Worm (Caenorhabditis elegans): ENCODE results near the gene fut-1.
A peak's percentile ranks its signal among the peaks of the same experiment; 100 is the strongest.

fut-1 gene

DNA sequence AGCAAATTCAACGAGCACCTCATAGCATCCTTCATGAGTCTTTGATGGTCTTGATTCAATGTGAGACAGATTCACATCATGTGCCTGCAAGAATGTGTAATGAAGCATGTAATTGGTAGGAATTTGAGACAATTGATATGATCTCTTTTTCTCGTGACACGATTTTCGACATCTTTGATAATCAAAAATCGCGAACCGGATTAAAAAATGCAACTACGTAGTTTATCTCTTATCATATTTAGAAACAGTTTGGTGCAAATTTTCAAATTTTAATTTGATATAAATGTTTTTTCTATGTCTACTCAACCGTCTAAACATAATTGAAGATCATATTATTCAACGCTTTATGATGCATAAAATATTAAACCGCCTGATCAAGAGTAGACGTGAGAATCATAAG, 4.9 kb upstream of the fut-1 start:
- TF ChIP-seq nhr-12 (tag; optimal IDR thresholded peaks at IDR 0.05) (no peak), sem-2 (GFP tag; optimal IDR thresholded peaks at IDR 0.05) (no peak), flh-1 (GFP tag; optimal IDR thresholded peaks at IDR 0.05) (no peak), ham-2 (GFP tag; optimal IDR thresholded peaks at IDR 0.05) (no peak), blmp-1 (tag; optimal IDR thresholded peaks at IDR 0.05) (no peak), zip-8 (tag; optimal IDR thresholded peaks at IDR 0.05) (no peak)

DNA sequence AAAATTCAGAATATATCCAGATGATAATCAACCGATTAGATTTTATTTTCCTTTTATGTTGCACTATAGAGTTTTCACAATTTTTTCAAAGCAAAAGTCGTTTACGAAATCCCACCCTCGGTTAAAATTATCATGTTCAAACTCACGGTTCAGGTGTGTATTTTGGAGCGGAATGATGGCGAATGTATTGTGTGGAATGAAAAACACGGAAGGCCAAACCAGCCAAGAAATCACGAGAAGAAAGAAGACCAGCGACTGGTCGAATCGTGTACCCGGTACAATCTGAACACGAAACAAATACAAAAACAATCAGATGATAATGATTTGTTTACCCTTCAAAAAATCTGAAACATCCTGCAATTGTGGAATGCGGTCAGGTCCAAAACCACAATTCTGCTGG, 4.0 kb upstream of the fut-1 start:
- TF ChIP-seq bed-3 (GFP tag; optimal IDR thresholded peaks at IDR 0.05) = no peak
- no peak for TF ChIP-seq M03D4.4 (tag; optimal IDR thresholded peaks at IDR 0.05)
- no peak for TF ChIP-seq tbx-8 (GFP tag; optimal IDR thresholded peaks at IDR 0.05)
- TF ChIP-seq flh-1 (GFP tag; optimal IDR thresholded peaks at IDR 0.05) = no peak
- TF ChIP-seq unc-120 (tag; optimal IDR thresholded peaks at IDR 0.05; ENCODE audit: poor library complexity, severe bottlenecking) = no peak

DNA sequence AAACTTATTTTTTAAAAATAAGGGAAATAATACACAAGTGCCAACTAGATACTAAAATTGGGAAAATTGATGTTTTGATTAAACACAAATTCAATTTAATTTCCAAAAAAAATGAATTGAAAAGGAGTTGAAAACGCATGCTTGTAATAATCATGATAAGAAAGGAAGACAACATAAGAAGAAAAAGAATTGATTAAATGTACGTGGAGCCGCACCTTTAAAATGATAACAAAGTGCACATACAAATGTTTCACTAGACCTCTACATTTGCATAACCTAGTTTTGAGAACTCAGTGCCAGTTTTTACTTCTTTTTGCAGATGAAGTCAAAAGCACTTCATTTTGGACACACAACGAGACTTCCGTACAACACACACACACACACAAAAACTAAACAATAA, 2.3 kb upstream of the fut-1 start:
- no peak for TF ChIP-seq ztf-11 (tag; optimal IDR thresholded peaks at IDR 0.05)
- no peak for TF ChIP-seq ceh-39 (tag; optimal IDR thresholded peaks at IDR 0.05)
- no peak for TF ChIP-seq zip-8 (tag; optimal IDR thresholded peaks at IDR 0.05)
- TF ChIP-seq mab-5 (tag; optimal IDR thresholded peaks at IDR 0.05) = no peak
- TF ChIP-seq mls-2 (tag; optimal IDR thresholded peaks at IDR 0.05) = no peak
- no peak for TF ChIP-seq sem-2 (GFP tag; optimal IDR thresholded peaks at IDR 0.05)
- no peak for TF ChIP-seq nhr-237 (tag; optimal IDR thresholded peaks at IDR 0.05)
- no peak for TF ChIP-seq nhr-2 (tag; optimal IDR thresholded peaks at IDR 0.05)
- TF ChIP-seq unc-120 (tag; optimal IDR thresholded peaks at IDR 0.05; ENCODE audit: poor library complexity, severe bottlenecking) = no peak
- TF ChIP-seq ham-2 (GFP tag; optimal IDR thresholded peaks at IDR 0.05) = no peak
- TF ChIP-seq ces-1 (GFP tag; optimal IDR thresholded peaks at IDR 0.05) = no peak
- TF ChIP-seq hlh-1 (tag; optimal IDR thresholded peaks at IDR 0.05) = no peak
- no peak for TF ChIP-seq lsy-2 (tag; optimal IDR thresholded peaks at IDR 0.05)

DNA sequence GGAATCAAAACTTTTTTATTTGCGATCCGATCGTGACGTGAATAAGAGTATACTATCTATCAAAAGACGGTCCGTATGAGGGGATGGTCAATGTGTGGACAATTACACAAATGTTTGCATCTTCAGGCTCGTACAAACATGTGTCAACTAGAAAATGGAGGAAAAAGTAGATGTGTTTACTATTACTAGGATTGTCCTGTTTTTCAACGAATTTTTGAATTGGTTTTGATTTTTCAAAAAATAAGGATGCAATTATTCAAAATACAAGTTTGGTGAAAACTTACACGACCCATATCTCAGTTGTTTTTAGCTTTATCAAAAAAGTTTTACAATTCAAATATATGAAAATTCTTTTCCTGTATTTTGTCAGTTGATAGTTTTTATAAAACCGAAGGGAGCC, 4.1 kb downstream of the fut-1 start, which contains the start of gene K08F8.7:
Gene K08F8.7 (minus strand): TSS at position 101 of the 400 bp plus-strand sequence.
- TF ChIP-seq M03D4.4 (tag; optimal IDR thresholded peaks at IDR 0.05) = no peak
- no peak for TF ChIP-seq blmp-1 (tag; optimal IDR thresholded peaks at IDR 0.05)
- TF ChIP-seq nhr-28 (tag; optimal IDR thresholded peaks at IDR 0.05) = no peak

DNA sequence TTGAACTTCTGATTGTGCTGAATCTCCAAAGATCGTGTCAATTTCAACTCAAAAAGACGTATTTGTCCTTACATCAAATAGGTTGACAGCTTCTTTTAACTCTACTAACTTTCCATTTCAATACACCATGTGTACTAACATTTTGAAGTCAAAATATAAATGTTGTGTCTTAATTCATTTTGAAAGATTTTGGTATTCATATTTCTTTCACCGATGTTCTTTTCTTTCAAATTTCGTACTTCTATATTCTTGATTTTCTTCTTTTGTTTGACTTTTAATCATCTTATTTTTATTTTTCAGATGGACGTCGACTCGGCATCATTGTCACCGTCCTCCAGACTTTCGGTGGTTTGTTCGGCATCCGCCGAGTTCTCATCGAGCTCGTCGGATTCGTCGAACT, 7.7 kb downstream of the fut-1 start, which contains the start of gene atf-2:
Gene atf-2 (plus strand): TSS at position 301 of the 400 bp plus-strand sequence.
- TF ChIP-seq unc-39 (tag; optimal IDR thresholded peaks at IDR 0.05) (no peak), lin-32 (GFP tag; optimal IDR thresholded peaks at IDR 0.05) (no peak), ces-1 (GFP tag; optimal IDR thresholded peaks at IDR 0.05) (no peak), M03D4.4 (tag; optimal IDR thresholded peaks at IDR 0.05) (no peak), elt-3 (tag; optimal IDR thresholded peaks at IDR 0.05) (no peak), sem-2 (GFP tag; optimal IDR thresholded peaks at IDR 0.05) (no peak), nhr-237 (tag; optimal IDR thresholded peaks at IDR 0.05) (no peak), cnd-1 (tag; optimal IDR thresholded peaks at IDR 0.05) (no peak), sptf-1 (tag; optimal IDR thresholded peaks at IDR 0.05) (no peak), ham-2 (GFP tag; optimal IDR thresholded peaks at IDR 0.05) (no peak), hlh-1 (tag; optimal IDR thresholded peaks at IDR 0.05) (no peak), mep-1 (tag; optimal IDR thresholded peaks at IDR 0.05) (no peak), ceh-39 (tag; optimal IDR thresholded peaks at IDR 0.05) (no peak), mls-2 (tag; optimal IDR thresholded peaks at IDR 0.05) (no peak), tbx-8 (GFP tag; optimal IDR thresholded peaks at IDR 0.05) (no peak)

DNA sequence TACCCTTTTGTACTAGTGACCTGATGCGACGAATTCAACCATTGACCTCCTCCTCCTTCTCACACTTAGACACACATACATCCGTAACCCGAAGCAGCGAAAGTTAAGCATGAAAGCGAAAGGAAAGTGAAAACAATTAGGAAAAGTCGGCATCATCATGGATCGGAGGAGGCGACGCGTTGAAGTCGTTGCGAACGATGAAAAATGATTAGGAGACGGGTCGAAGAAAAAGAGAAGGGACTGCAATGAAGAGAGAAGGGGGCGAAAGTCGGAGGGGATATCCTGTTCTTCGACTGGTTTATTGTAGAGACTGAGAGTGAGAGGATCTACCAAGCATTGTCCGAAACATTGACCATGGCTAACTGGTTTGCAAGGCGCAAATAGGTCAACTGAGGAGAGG, 8.4 kb downstream of the fut-1 start:
- no peak for TF ChIP-seq unc-120 (tag; optimal IDR thresholded peaks at IDR 0.05; ENCODE audit: poor library complexity, severe bottlenecking)
- peak; percentile 100 for TF ChIP-seq blmp-1 (tag; optimal IDR thresholded peaks at IDR 0.05)
- TF ChIP-seq elt-3 (tag; optimal IDR thresholded peaks at IDR 0.05) = no peak
- TF ChIP-seq mep-1 (tag; optimal IDR thresholded peaks at IDR 0.05) = peak; percentile 5
- TF ChIP-seq nhr-237 (tag; optimal IDR thresholded peaks at IDR 0.05) = peak; percentile 8
- TF ChIP-seq ham-2 (GFP tag; optimal IDR thresholded peaks at IDR 0.05) = peak; percentile 99
- TF ChIP-seq elt-1 (tag; optimal IDR thresholded peaks at IDR 0.05; ENCODE audit: borderline replicate concordance, insufficient read depth) = peak; percentile 1

DNA sequence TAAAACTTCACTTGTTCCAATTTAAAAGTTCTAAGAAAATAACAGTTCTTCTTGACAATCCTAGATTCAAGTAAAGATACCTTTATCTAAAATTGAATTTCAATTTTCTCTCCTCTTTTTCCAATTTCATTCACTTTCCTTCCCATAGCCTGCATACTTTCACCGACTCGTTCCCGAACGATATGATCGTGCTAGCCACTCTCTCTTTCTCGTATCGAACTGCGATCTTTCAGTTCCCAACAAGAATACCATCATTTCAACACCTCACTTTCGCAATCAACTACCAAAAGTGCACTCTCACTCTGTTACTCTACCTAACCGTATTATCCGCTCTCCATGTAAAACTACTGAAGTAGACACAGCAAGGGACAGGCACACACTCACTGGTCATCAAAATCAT, 9.3 kb downstream of the fut-1 start:
- TF ChIP-seq M03D4.4 (tag; optimal IDR thresholded peaks at IDR 0.05) = no peak
- TF ChIP-seq unc-120 (tag; optimal IDR thresholded peaks at IDR 0.05; ENCODE audit: poor library complexity, severe bottlenecking) = no peak
- TF ChIP-seq bed-3 (GFP tag; optimal IDR thresholded peaks at IDR 0.05) = no peak
- TF ChIP-seq lin-32 (GFP tag; optimal IDR thresholded peaks at IDR 0.05) = no peak
- TF ChIP-seq ztf-11 (tag; optimal IDR thresholded peaks at IDR 0.05) = no peak
- no peak for TF ChIP-seq tbx-8 (GFP tag; optimal IDR thresholded peaks at IDR 0.05)
- TF ChIP-seq ceh-39 (tag; optimal IDR thresholded peaks at IDR 0.05) = no peak
- no peak for TF ChIP-seq mep-1 (tag; optimal IDR thresholded peaks at IDR 0.05)
- TF ChIP-seq flh-1 (GFP tag; optimal IDR thresholded peaks at IDR 0.05) = no peak
- TF ChIP-seq lsy-2 (tag; optimal IDR thresholded peaks at IDR 0.05) = no peak
- TF ChIP-seq ces-1 (GFP tag; optimal IDR thresholded peaks at IDR 0.05) = no peak
- TF ChIP-seq nhr-237 (tag; optimal IDR thresholded peaks at IDR 0.05) = no peak
- no peak for TF ChIP-seq snpc-4 (tag; optimal IDR thresholded peaks at IDR 0.05)
- TF ChIP-seq mab-5 (tag; optimal IDR thresholded peaks at IDR 0.05) = no peak
- TF ChIP-seq hlh-1 (tag; optimal IDR thresholded peaks at IDR 0.05) = no peak
- no peak for TF ChIP-seq elt-1 (tag; optimal IDR thresholded peaks at IDR 0.05; ENCODE audit: borderline replicate concordance, insufficient read depth)
- TF ChIP-seq cnd-1 (tag; optimal IDR thresholded peaks at IDR 0.05) = no peak
